Fruit fly (Drosophila melanogaster) whole organism: ENCODE measurements around the gene Ugt35C1.

Experiments
- CG8478 ChIP-seq: fragments of >200 bp; optimal IDR thresholded peaks from 2 replicates; lab custom pipeline; 2018; ENCODE audit warnings: inconsistent platforms
- Dll ChIP-seq: fragments of >200 bp; optimal IDR thresholded peaks from 2 replicates; lab custom pipeline; 2017
- EcR ChIP-seq, 2 experiments: fragments of >200 bp; optimal IDR thresholded peaks; 2 replicates each; lab custom pipeline; 2017; ENCODE audit warnings: missing biosample characterization in 2 of 2, missing genetic modification characterization in 2 of 2, missing genetic modification reagents in 2 of 2
- pan ChIP-seq: fragments of >200 bp; optimal IDR thresholded peaks from 2 replicates; lab custom pipeline; 2017
- psq ChIP-seq: fragments of >200 bp; optimal IDR thresholded peaks from 2 replicates; lab custom pipeline; 2017
- usp ChIP-seq: fragments of >200 bp; optimal IDR thresholded peaks from 2 replicates; lab custom pipeline; 2017; ENCODE audit warnings: missing biosample characterization, missing genetic modification characterization, mixed read lengths

DNA sequence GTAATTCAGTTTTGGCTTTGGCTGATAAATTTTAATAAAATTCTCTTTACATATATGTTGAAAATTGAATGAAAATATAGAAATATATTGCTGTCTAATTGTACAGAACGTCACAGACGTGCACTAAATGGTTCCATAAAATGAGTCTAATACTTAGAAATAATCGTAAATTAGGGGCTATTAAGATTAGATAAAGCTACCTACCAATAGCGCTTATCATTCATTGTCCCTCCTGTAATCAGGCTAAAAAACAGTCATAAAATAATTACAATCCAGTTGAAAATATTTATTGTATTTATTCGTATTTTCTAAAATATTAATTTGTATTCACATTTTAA, 45.0 kb upstream of the Ugt35C1 start:
- TF ChIP-seq usp (GFP tag; lab: Kevin White, UChicago): no peak
- no peak for TF ChIP-seq EcR (GFP tag; optimal IDR thresholded peaks at IDR 0.05; lab: Kevin White, UChicago)
- no peak for TF ChIP-seq pan (lab: Kevin White, UChicago)
- TF ChIP-seq CG8478 (lab: Kevin White, UChicago): no peak
- no peak for TF ChIP-seq psq
- TF ChIP-seq Dll (lab: Kevin White, UChicago): no peak
